Worm (Caenorhabditis elegans): Measurements from ENCODE around the gene str-130.

DNA sequence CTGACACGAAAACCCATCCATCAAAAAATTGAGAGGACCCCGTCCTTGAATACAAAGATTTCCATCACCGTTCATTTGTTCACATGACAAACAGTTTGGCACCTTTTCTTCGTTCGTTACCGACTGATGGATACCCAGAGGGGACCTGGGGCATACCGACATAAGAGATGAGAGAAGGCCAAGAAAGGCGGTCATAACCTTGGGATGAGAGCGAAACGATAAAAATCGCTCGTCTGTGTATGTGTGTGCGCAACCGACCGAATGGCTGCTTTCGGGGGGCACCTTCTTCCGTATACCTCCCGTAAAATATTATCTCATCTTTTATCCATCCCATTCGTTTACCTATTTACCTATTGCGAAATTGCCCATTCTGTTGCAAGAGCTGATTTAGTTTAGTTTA is 45.5 kb downstream of the str-130 start:
- TF ChIP-seq R02D3.7 (tag; optimal IDR thresholded peaks at IDR 0.05) (no peak), zfp-3 (GFP tag; conservative IDR thresholded peaks at IDR 0.05) (no peak)

Data from whole organism, L4 larva.